Fruit fly (Drosophila melanogaster) whole organism, embryonic: ENCODE measurements around the gene CheB38b.

Source experiments
- Aef1 ChIP-seq: fragments of 200-800 bp; sonication (Bioruptor generic); IDR thresholded peaks from 3 replicates; pipeline ENCODE4 v1.3.6; 2022; ENCODE audit warnings: missing biosample characterization, missing genetic modification characterization
- CG14860 ChIP-seq: fragments of 200-800 bp; sonication (Bioruptor generic); IDR thresholded peaks from 3 replicates; pipeline ENCODE4 v1.3.6; 2022; ENCODE audit warnings: missing biosample characterization, missing genetic modification characterization; ENCODE audit not compliant: partially characterized antibody
- NC2β ChIP-seq: fragments of 200-800 bp; sonication (Bioruptor generic); optimal IDR thresholded peaks from 2 replicates; lab custom pipeline; 2016; ENCODE audit warnings: missing biosample characterization, missing genetic modification characterization
- br ChIP-seq: fragments of >200 bp; optimal IDR thresholded peaks from 2 replicates; lab custom pipeline; 2017
- jumu ChIP-seq: fragments of 200-800 bp; sonication (Bioruptor generic); optimal IDR thresholded peaks from 3 replicates; lab custom pipeline; 2016; ENCODE audit warnings: missing biosample characterization, missing genetic modification characterization
- oc ChIP-seq: fragments of 200-800 bp; sonication (Bioruptor generic); optimal IDR thresholded peaks from 2 replicates; lab custom pipeline; 2018; ENCODE audit warnings: missing biosample characterization, mild to moderate bottlenecking, missing genetic modification characterization, moderate library complexity
- usp ChIP-seq: fragments of >200 bp; optimal IDR thresholded peaks from 2 replicates; lab custom pipeline; 2017; ENCODE audit warnings: missing biosample characterization, missing genetic modification characterization

DNA sequence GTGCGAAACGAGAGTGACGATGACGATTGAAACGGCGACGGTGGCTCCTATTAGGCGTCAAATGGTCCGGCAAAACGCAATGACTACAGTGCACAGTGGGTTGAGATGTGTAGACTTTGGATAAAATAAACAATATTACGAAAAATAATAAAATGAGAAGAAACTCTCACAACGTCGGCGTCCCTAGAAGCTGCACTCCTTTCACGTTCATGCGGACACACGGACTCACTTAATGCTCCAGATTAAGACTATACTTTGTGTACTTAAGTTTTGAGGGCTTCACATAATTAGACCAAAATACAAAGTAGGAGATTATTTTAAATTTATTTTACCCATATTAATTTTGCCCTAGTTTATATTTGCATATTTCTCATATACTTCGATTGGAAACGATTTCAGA is 22.9 kb upstream of the CheB38b start:
- TF ChIP-seq oc (tag; lab: Kevin White, UChicago) (no peak), CG14860 (no peak), NC2β (GFP tag; lab: Kevin White, UChicago) (no peak), usp (GFP tag; lab: Kevin White, UChicago) (no peak), Aef1 (GFP tag; lab: Robert Waterston, UW) (no peak), jumu (GFP tag; lab: Kevin White, UChicago) (no peak), br (no peak)
